Fruit fly (Drosophila melanogaster) whole organism: ENCODE measurements around the gene ND-B16.6.

Experiments used
- CG8478 ChIP-seq: fragments of >200 bp; optimal IDR thresholded peaks from 2 replicates; lab custom pipeline; 2018; ENCODE audit warnings: inconsistent platforms
- pan ChIP-seq: fragments of >200 bp; optimal IDR thresholded peaks from 2 replicates; lab custom pipeline; 2017
- psq ChIP-seq: fragments of >200 bp; optimal IDR thresholded peaks from 2 replicates; lab custom pipeline; 2017
- usp ChIP-seq: fragments of >200 bp; optimal IDR thresholded peaks from 2 replicates; lab custom pipeline; 2017; ENCODE audit warnings: missing biosample characterization, missing genetic modification characterization, mixed read lengths

dm6 chrX:6361215-6361614 is 11.0 kb upstream of the ND-B16.6 start:
- TF ChIP-seq CG8478 (lab: Kevin White, UChicago) (no peak), pan (lab: Kevin White, UChicago) (no peak), psq (lab: Kevin White, UChicago) (no peak), usp (no peak)
